Fruit fly (Drosophila melanogaster) whole organism, embryonic: ENCODE data around the gene S6KL.

Experiments used
- Asciz ChIP-seq: fragments of 200-800 bp; sonication (Bioruptor generic); optimal IDR thresholded peaks from 2 replicates; lab custom pipeline; 2017; ENCODE audit warnings: missing biosample characterization, mild to moderate bottlenecking, missing genetic modification characterization, missing genetic modification reagents
- CG10209 ChIP-seq: fragments of 200-800 bp; sonication (Bioruptor generic); optimal IDR thresholded peaks from 3 replicates; lab custom pipeline; 2017; ENCODE audit warnings: missing biosample characterization, mild to moderate bottlenecking, missing genetic modification characterization, missing genetic modification reagents
- CG1024 ChIP-seq: fragments of 200-800 bp; sonication (Bioruptor generic); IDR thresholded peaks from 2 replicates; pipeline ENCODE4 v1.3.6; 2022; ENCODE audit warnings: missing biosample characterization, missing genetic modification characterization
- CG10274 ChIP-seq: fragments of 200-800 bp; sonication (Bioruptor generic); optimal IDR thresholded peaks from 3 replicates; lab custom pipeline; 2017; ENCODE audit warnings: missing biosample characterization, mild to moderate bottlenecking, missing genetic modification characterization
- CG10979 ChIP-seq: fragments of 200-800 bp; sonication (Bioruptor generic); optimal IDR thresholded peaks from 2 replicates; lab custom pipeline; 2018; ENCODE audit warnings: missing biosample characterization, mild to moderate bottlenecking, missing genetic modification characterization, moderate library complexity
- CG11247 ChIP-seq: fragments of 200-800 bp; sonication (Bioruptor generic); IDR thresholded peaks from 2 replicates; pipeline ENCODE4 v1.3.6; 2022; ENCODE audit warnings: missing biosample characterization, missing genetic modification characterization
- CG11560 ChIP-seq: fragments of 200-800 bp; sonication (Bioruptor generic); IDR thresholded peaks from 3 replicates; pipeline ENCODE4 v1.3.6; 2022; ENCODE audit warnings: missing biosample characterization, missing genetic modification characterization
- CG11695 ChIP-seq: fragments of 200-800 bp; sonication (Bioruptor generic); IDR thresholded peaks from 3 replicates; pipeline ENCODE4 v1.3.6; 2022; ENCODE audit warnings: missing biosample characterization, missing genetic modification characterization
- CG12155 ChIP-seq: fragments of 200-800 bp; sonication (Bioruptor generic); optimal IDR thresholded peaks from 3 replicates; lab custom pipeline; 2016; ENCODE audit warnings: missing biosample characterization, missing genetic modification characterization
- CG14050 ChIP-seq: fragments of 200-800 bp; sonication (Bioruptor generic); IDR thresholded peaks from 3 replicates; pipeline ENCODE4 v1.3.6; 2022; ENCODE audit warnings: missing biosample characterization, missing genetic modification characterization
- CG15269 ChIP-seq: fragments of 200-800 bp; sonication (Bioruptor generic); optimal IDR thresholded peaks from 2 replicates; lab custom pipeline; 2018; ENCODE audit warnings: missing biosample characterization, mild to moderate bottlenecking, missing genetic modification characterization, moderate library complexity
- CG15479 ChIP-seq: fragments of 200-800 bp; sonication (Bioruptor generic); optimal IDR thresholded peaks from 3 replicates; lab custom pipeline; 2019; ENCODE audit warnings: missing biosample characterization, mild to moderate bottlenecking, missing genetic modification characterization, moderate library complexity
- CG1603 ChIP-seq: fragments of 200-800 bp; sonication (Bioruptor generic); optimal IDR thresholded peaks from 2 replicates; lab custom pipeline; 2019; ENCODE audit warnings: missing biosample characterization, mild to moderate bottlenecking, missing genetic modification characterization, moderate library complexity
- CG17802 ChIP-seq: fragments of 200-800 bp; sonication (Bioruptor generic); optimal IDR thresholded peaks from 2 replicates; lab custom pipeline; 2018; ENCODE audit warnings: missing biosample characterization, mild to moderate bottlenecking, missing genetic modification characterization, moderate library complexity
- CG2678 ChIP-seq: fragments of 200-800 bp; sonication (Bioruptor generic); optimal IDR thresholded peaks from 3 replicates; lab custom pipeline; 2019; ENCODE audit warnings: missing biosample characterization, mild to moderate bottlenecking, missing genetic modification characterization, moderate library complexity
- CG2712 ChIP-seq: fragments of 200-800 bp; optimal IDR thresholded peaks from 3 replicates; lab custom pipeline; 2019; ENCODE audit warnings: missing biosample characterization, mild to moderate bottlenecking, missing genetic modification characterization, moderate library complexity
- CG2875 ChIP-seq: fragments of 200-800 bp; sonication (Bioruptor generic); optimal IDR thresholded peaks from 2 replicates; lab custom pipeline; 2017; ENCODE audit warnings: missing biosample characterization, mild to moderate bottlenecking, missing genetic modification characterization, missing genetic modification reagents
- CG34422 ChIP-seq: fragments of 200-800 bp; sonication (Bioruptor generic); IDR thresholded peaks from 3 replicates; pipeline ENCODE4 v1.3.6; 2022; ENCODE audit warnings: missing biosample characterization, missing genetic modification characterization
- CG7271 ChIP-seq: fragments of 200-800 bp; sonication (Bioruptor generic); optimal IDR thresholded peaks from 2 replicates; lab custom pipeline; 2018; ENCODE audit warnings: missing biosample characterization, mild to moderate bottlenecking, missing genetic modification characterization, moderate library complexity
- CG7786 ChIP-seq: fragments of 200-800 bp; sonication (Bioruptor generic); optimal IDR thresholded peaks from 2 replicates; lab custom pipeline; 2016; ENCODE audit warnings: missing biosample characterization, missing genetic modification characterization
- CG7839 ChIP-seq: fragments of 200-800 bp; sonication (Bioruptor generic); optimal IDR thresholded peaks from 3 replicates; lab custom pipeline; 2018; ENCODE audit warnings: missing biosample characterization, mild to moderate bottlenecking, missing genetic modification characterization, moderate library complexity
- CG8359 ChIP-seq: fragments of 200-800 bp; sonication (Bioruptor generic); optimal IDR thresholded peaks from 2 replicates; lab custom pipeline; 2017; ENCODE audit warnings: missing biosample characterization, mild to moderate bottlenecking, missing genetic modification characterization, borderline replicate concordance
- CG9727 ChIP-seq: fragments of 200-800 bp; sonication (Bioruptor generic); optimal IDR thresholded peaks from 3 replicates; lab custom pipeline; 2017; ENCODE audit warnings: missing biosample characterization, mild to moderate bottlenecking, missing genetic modification characterization
- CG9817 ChIP-seq: fragments of 200-800 bp; sonication (Bioruptor generic); optimal IDR thresholded peaks from 2 replicates; lab custom pipeline; 2018; ENCODE audit warnings: missing biosample characterization, mild to moderate bottlenecking, missing genetic modification characterization, moderate library complexity
- CG9932 ChIP-seq: fragments of 200-800 bp; sonication (Bioruptor generic); IDR thresholded peaks from 2 replicates; pipeline ENCODE4 v1.3.6; 2022; ENCODE audit warnings: missing biosample characterization, missing genetic modification characterization
- Dbx ChIP-seq: fragments of 200-800 bp; sonication (Bioruptor generic); IDR thresholded peaks from 3 replicates; pipeline ENCODE4 v1.3.6; 2022; ENCODE audit warnings: missing biosample characterization, missing genetic modification characterization
- Mad ChIP-seq: fragments of 200-800 bp; sonication (Bioruptor generic); optimal IDR thresholded peaks from 2 replicates; lab custom pipeline; 2016; ENCODE audit warnings: missing biosample characterization, missing genetic modification characterization
- Med ChIP-seq: fragments of 200-800 bp; sonication (Bioruptor generic); peaks from one replicate; lab custom pipeline; 2016; ENCODE audit warnings: missing biosample characterization, missing genetic modification characterization, mild to moderate bottlenecking, inconsistent platforms, moderate library complexity
- Mrtf ChIP-seq: fragments of 200-800 bp; sonication (Bioruptor generic); IDR thresholded peaks from 3 replicates; pipeline ENCODE4 v1.3.6; 2022; ENCODE audit warnings: missing biosample characterization, missing genetic modification characterization
- NC2β ChIP-seq: fragments of 200-800 bp; sonication (Bioruptor generic); optimal IDR thresholded peaks from 2 replicates; lab custom pipeline; 2016; ENCODE audit warnings: missing biosample characterization, missing genetic modification characterization
- Rfx ChIP-seq: fragments of 200-800 bp; sonication (Bioruptor generic); IDR thresholded peaks from 2 replicates; pipeline ENCODE4 v1.3.6; 2022; ENCODE audit warnings: missing biosample characterization, missing genetic modification characterization
- Sox102F ChIP-seq: fragments of 200-800 bp; sonication (Bioruptor generic); optimal IDR thresholded peaks from 2 replicates; lab custom pipeline; 2018; ENCODE audit warnings: missing biosample characterization, mild to moderate bottlenecking, missing genetic modification characterization, moderate library complexity
- ara ChIP-seq: fragments of 200-800 bp; sonication (Bioruptor generic); IDR thresholded peaks from 2 replicates; pipeline ENCODE4 v1.3.6; 2022; ENCODE audit warnings: missing biosample characterization, missing genetic modification characterization
- ato ChIP-seq: fragments of 200-800 bp; sonication (Bioruptor generic); IDR thresholded peaks from 2 replicates; pipeline ENCODE4 v1.3.6; 2022; ENCODE audit warnings: missing biosample characterization, missing genetic modification characterization; ENCODE audit not compliant: partially characterized antibody
- cad ChIP-seq: fragments of >200 bp; optimal IDR thresholded peaks from 2 replicates; lab custom pipeline; 2017; ENCODE audit warnings: missing biosample characterization, missing genetic modification characterization
- caup ChIP-seq: fragments of 200-800 bp; sonication (Bioruptor generic); optimal IDR thresholded peaks from 3 replicates; lab custom pipeline; 2017; ENCODE audit warnings: missing biosample characterization, mild to moderate bottlenecking, missing genetic modification characterization, moderate library complexity; ENCODE audit not compliant: severe bottlenecking
- cwo ChIP-seq: fragments of 200-800 bp; sonication (Bioruptor generic); optimal IDR thresholded peaks from 3 replicates; lab custom pipeline; 2017; ENCODE audit warnings: missing biosample characterization, missing genetic modification characterization, mild to moderate bottlenecking, moderate library complexity, missing genetic modification reagents
- dati ChIP-seq: fragments of 200-800 bp; sonication (Bioruptor generic); IDR thresholded peaks from 2 replicates; pipeline ENCODE4 v1.3.6; 2022; ENCODE audit warnings: missing biosample characterization, missing genetic modification characterization
- dmrt99B ChIP-seq: fragments of 200-800 bp; sonication (Bioruptor generic); optimal IDR thresholded peaks from 2 replicates; lab custom pipeline; 2018; ENCODE audit warnings: missing biosample characterization, mild to moderate bottlenecking, missing genetic modification characterization, moderate library complexity
- lab ChIP-seq: fragments of 200-800 bp; sonication (Bioruptor generic); optimal IDR thresholded peaks from 3 replicates; lab custom pipeline; 2017; ENCODE audit warnings: missing biosample characterization, missing genetic modification characterization, mild to moderate bottlenecking, moderate library complexity, missing genetic modification reagents
- lbe ChIP-seq: fragments of 200-800 bp; sonication (Bioruptor generic); optimal IDR thresholded peaks from 2 replicates; lab custom pipeline; 2016; ENCODE audit warnings: missing biosample characterization, mild to moderate bottlenecking, missing genetic modification characterization
- lilli ChIP-seq: fragments of 200-800 bp; sonication (Bioruptor generic); optimal IDR thresholded peaks from 3 replicates; lab custom pipeline; 2016; ENCODE audit warnings: missing biosample characterization, missing genetic modification characterization
- lola ChIP-seq, 3 experiments: fragments of >200 bp in 2 of 3; fragments of 200-800 bp in 1 of 3; sonication (Bioruptor generic) in 1 of 3; optimal IDR thresholded peaks; 2 replicates each; lab custom pipeline; 2017 to 2019; ENCODE audit warnings: missing biosample characterization in 3 of 3, missing genetic modification characterization in 3 of 3, mild to moderate bottlenecking in 1 of 3, moderate library complexity in 1 of 3
- ranshi ChIP-seq: fragments of 200-800 bp; sonication (Bioruptor generic); IDR thresholded peaks from 2 replicates; pipeline ENCODE4 v1.3.6; 2022; ENCODE audit warnings: missing biosample characterization, missing genetic modification characterization
- row ChIP-seq: fragments of 200-800 bp; sonication (Bioruptor generic); IDR thresholded peaks from 3 replicates; pipeline ENCODE4 v1.3.6; 2022; ENCODE audit warnings: missing biosample characterization, missing genetic modification characterization
- sim ChIP-seq: fragments of 200-800 bp; sonication (Bioruptor generic); IDR thresholded peaks from 2 replicates; pipeline ENCODE4 v1.3.6; 2022; ENCODE audit warnings: missing biosample characterization, missing genetic modification characterization
- slou ChIP-seq: fragments of 200-800 bp; sonication (Bioruptor generic); optimal IDR thresholded peaks from 3 replicates; lab custom pipeline; 2016; ENCODE audit warnings: missing biosample characterization, missing genetic modification characterization
- ttk ChIP-seq: fragments of 200-800 bp; sonication (Bioruptor generic); IDR thresholded peaks from 2 replicates; pipeline ENCODE4 v2.1.2; 2022; ENCODE audit warnings: missing biosample characterization, missing genetic modification characterization
- vvl ChIP-seq: fragments of 200-800 bp; sonication (Bioruptor generic); IDR thresholded peaks from 2 replicates; pipeline ENCODE4 v1.3.6; 2022; ENCODE audit warnings: missing biosample characterization, missing genetic modification characterization
- yki ChIP-seq: fragments of >200 bp; optimal IDR thresholded peaks from 3 replicates; lab custom pipeline; 2018

The S6KL gene

DNA sequence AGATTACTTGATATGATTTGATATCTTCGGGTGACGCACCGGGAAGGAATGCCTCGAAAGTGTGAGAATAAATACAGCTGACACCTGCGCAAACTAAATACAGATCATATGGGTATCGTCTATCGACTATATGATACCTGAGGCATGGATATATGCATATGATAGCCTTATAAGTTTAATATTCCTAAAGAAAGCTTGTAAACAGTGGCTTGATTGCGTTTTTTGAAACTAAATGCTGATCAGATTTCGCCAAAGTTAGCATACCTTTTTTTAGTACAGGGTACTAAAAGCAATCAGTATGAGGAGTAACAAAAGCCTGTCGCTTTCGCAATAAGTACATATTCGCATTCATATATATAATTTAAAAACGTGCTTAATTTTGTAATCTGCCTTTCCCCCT is 46.1 kb downstream of the S6KL start (continued):
- TF ChIP-seq Dbx (GFP tag; lab: Robert Waterston, UW), result peak; percentile 42; the same call in 1 of the 3 replicates
- TF ChIP-seq lab (GFP tag; lab: Kevin White, UChicago), result peak; percentile 67
- peak; percentile 51; the same call in 1 of the 2 replicates for TF ChIP-seq vvl (GFP tag; lab: Robert Waterston, UW)
- TF ChIP-seq CG9727 (GFP tag; lab: Kevin White, UChicago), result peak; percentile 26
- TF ChIP-seq CG15479, result no peak
- 0 out of 3 replicates have a peak, but pooled peaks have one; percentile 21 for TF ChIP-seq row (GFP tag; lab: Robert Waterston, UW)
- peak; percentile 90 for TF ChIP-seq Med
- TF ChIP-seq CG17802, result no peak
- TF ChIP-seq ranshi (GFP tag; lab: Robert Waterston, UW), result peak; percentile 56; the same call in 1 of the 2 replicates
- TF ChIP-seq CG10274 (GFP tag; lab: Kevin White, UChicago), result no peak
- TF ChIP-seq CG11560 (tag; lab: Robert Waterston, UW), result no peak
- no peak for TF ChIP-seq slou (GFP tag; lab: Kevin White, UChicago)
- TF ChIP-seq CG14050 (GFP tag; lab: Robert Waterston, UW), result 0 out of 3 replicates have a peak, but pooled peaks have one; percentile 22
- TF ChIP-seq CG10979, result peak; percentile 13
- TF ChIP-seq CG7839 (tag; lab: Kevin White, UChicago), result peak; percentile 44
- peak; percentile 14 for TF ChIP-seq Asciz (GFP tag; lab: Kevin White, UChicago)
- TF ChIP-seq dati (GFP tag; lab: Robert Waterston, UW), result no peak
- peak; percentile 34 for TF ChIP-seq CG2678 (tag; lab: Kevin White, UChicago)
- TF ChIP-seq CG15269 (tag; lab: Kevin White, UChicago), result no peak
- TF ChIP-seq caup, result peak; percentile 29
- TF ChIP-seq ara (GFP tag; lab: Robert Waterston, UW), result 0 out of 2 replicates have a peak, but pooled peaks have one; percentile 12
- TF ChIP-seq NC2β (GFP tag; lab: Kevin White, UChicago), result no peak
- peak; percentile 41 for TF ChIP-seq cwo (GFP tag; lab: Kevin White, UChicago)
- TF ChIP-seq CG8359 (GFP tag; lab: Kevin White, UChicago), result no peak
- no peak for TF ChIP-seq CG2875 (GFP tag; lab: Kevin White, UChicago)
- TF ChIP-seq CG12155 (GFP tag; lab: Kevin White, UChicago), result no peak
- TF ChIP-seq sim (GFP tag; lab: Robert Waterston, UW), result no peak
- peak; percentile 33 for TF ChIP-seq CG10209 (GFP tag; lab: Kevin White, UChicago)
- TF ChIP-seq ato (GFP tag; lab: Robert Waterston, UW), result no peak
- TF ChIP-seq cad, result no peak
- TF ChIP-seq lilli (GFP tag; lab: Kevin White, UChicago), result peak; percentile 50
- 0 out of 3 replicates have a peak, but pooled peaks have one; percentile 15 for TF ChIP-seq Mrtf
- TF ChIP-seq lola (GFP tag; optimal IDR thresholded peaks at IDR 0.05; lab: Kevin White, UChicago), result no peak
- peak; percentile 72 for TF ChIP-seq lbe (GFP tag; lab: Kevin White, UChicago)
- no peak for TF ChIP-seq CG1024 (GFP tag; lab: Robert Waterston, UW)
- TF ChIP-seq Sox102F (GFP tag; lab: Kevin White, UChicago), result peak; percentile 5
- peak; percentile 27 for TF ChIP-seq CG1603 (tag; lab: Kevin White, UChicago)
- no peak for TF ChIP-seq yki (lab: Kevin White, UChicago)
- TF ChIP-seq Mad, result no peak
- TF ChIP-seq Rfx, result 0 out of 2 replicates have a peak, but pooled peaks have one; percentile 22
- no peak for TF ChIP-seq CG7271 (tag; lab: Kevin White, UChicago)
- TF ChIP-seq CG11247, result 0 out of 2 replicates have a peak, but pooled peaks have one; percentile 13
- TF ChIP-seq CG11695 (GFP tag; lab: Robert Waterston, UW), result peak; percentile 48; the same call in 1 of the 3 replicates
- peak; percentile 51 for TF ChIP-seq dmrt99B
- TF ChIP-seq ttk (GFP tag; lab: Robert Waterston, UW), result peak; percentile 56
- no peak for TF ChIP-seq CG9817
- peak; percentile 78; the same call in 2 of the 3 replicates for TF ChIP-seq CG34422 (GFP tag; lab: Robert Waterston, UW)
- no peak for TF ChIP-seq CG9932
- peak; percentile 9 for TF ChIP-seq CG7786 (GFP tag; lab: Kevin White, UChicago)
- TF ChIP-seq CG2712 (tag; lab: Kevin White, UChicago), result peak; percentile 5
